Worm (Caenorhabditis elegans) whole organism, early embryonic: Measurements from ENCODE around the gene F36D3.16.

ENCODE experiments used
- aly-1 ChIP-seq: sonication (generic microtip); optimal IDR thresholded peaks from 2 replicates; lab custom pipeline; 2016; ENCODE audit warnings: missing genetic modification characterization, missing compliant biosample characterization
- ama-1 ChIP-seq: fragments of 150-350 bp; optimal IDR thresholded peaks from 2 replicates; lab custom pipeline; 2014
- ceh-13 ChIP-seq: fragments of 200-800 bp; sonication (Bioruptor generic); optimal IDR thresholded peaks from 2 replicates; lab custom pipeline; 2018; ENCODE audit warnings: mild to moderate bottlenecking, missing genetic modification characterization, missing compliant biosample characterization
- ceh-36 ChIP-seq: sonication (generic microtip); optimal IDR thresholded peaks from 2 replicates; lab custom pipeline; 2016; ENCODE audit warnings: missing genetic modification characterization, inconsistent platforms, missing compliant biosample characterization
- flt-1 ChIP-seq: fragments of 200-800 bp; sonication (Bioruptor generic); IDR thresholded peaks from 2 replicates; pipeline ENCODE4 v1.3.6; 2022; ENCODE audit warnings: missing genetic modification characterization, missing compliant biosample characterization
- pes-1 ChIP-seq: fragments of 200-800 bp; sonication (Bioruptor generic); IDR thresholded peaks from 2 replicates; pipeline ENCODE4 v1.3.6; 2022; ENCODE audit warnings: missing genetic modification reagents, missing genetic modification characterization, missing compliant biosample characterization
- scrt-1 ChIP-seq: fragments of 200-800 bp; sonication (Bioruptor generic); IDR thresholded peaks from 2 replicates; pipeline ENCODE4 v1.3.6; 2022; ENCODE audit warnings: missing genetic modification characterization, missing compliant biosample characterization
- sea-1 ChIP-seq: fragments of 200-800 bp; sonication (Bioruptor generic); conservative IDR thresholded peaks from 2 replicates; pipeline ENCODE4 v1.3.6; 2022; ENCODE audit warnings: missing genetic modification characterization, missing compliant biosample characterization
- tra-4 ChIP-seq: sonication (generic microtip); optimal IDR thresholded peaks from 2 replicates; lab custom pipeline; 2017; ENCODE audit warnings: missing genetic modification characterization, missing compliant biosample characterization

- TF ChIP-seq tra-4 (tag; lab: Kevin White, UChicago) (no peak), pes-1 (GFP tag; lab: Robert Waterston, UW) (no peak), flt-1 (no peak), scrt-1 (GFP tag; lab: Robert Waterston, UW) (no peak), ceh-36 (tag; lab: Kevin White, UChicago) (no peak), sea-1 (GFP tag; lab: Robert Waterston, UW) (no peak), ama-1 (lab: Kevin White, UChicago) (no peak), ceh-13 (GFP tag; lab: Kevin White, UChicago) (no peak), aly-1 (tag; lab: Kevin White, UChicago) (no peak)
These were observed 11.8 kb downstream of the F36D3.16 start for ce11 chrV:16539666-16540065.
